Worm (Caenorhabditis elegans) whole organism, L1 larva: ENCODE measurements around the gene Y53F4B.14.

Experiments
- alr-1 ChIP-seq: fragments of 200-800 bp; sonication (Bioruptor generic); optimal IDR thresholded peaks from 2 replicates; lab custom pipeline; 2018; ENCODE audit warnings: borderline replicate concordance, mild to moderate bottlenecking, missing genetic modification characterization, missing compliant biosample characterization
- blmp-1 ChIP-seq: fragments of 150-350 bp; optimal IDR thresholded peaks from 2 replicates; lab custom pipeline; 2014; ENCODE audit warnings: missing biosample characterization, missing genetic modification characterization
- ceh-88 ChIP-seq: fragments of 200-800 bp; sonication (Bioruptor generic); IDR thresholded peaks from 2 replicates; pipeline ENCODE4 v1.3.6; 2022; ENCODE audit warnings: missing genetic modification characterization, missing compliant biosample characterization
- elt-2 ChIP-seq: sonication (generic microtip); optimal IDR thresholded peaks from 2 replicates; lab custom pipeline; 2016; ENCODE audit warnings: missing genetic modification characterization, mild to moderate bottlenecking, inconsistent platforms, missing compliant biosample characterization, missing genetic modification reagents
- fkh-10 ChIP-seq: sonication (generic microtip); optimal IDR thresholded peaks from 2 replicates; lab custom pipeline; 2017; ENCODE audit warnings: missing biosample characterization, missing genetic modification reagents, missing genetic modification characterization
- lin-39 ChIP-seq: fragments of 150-350 bp; optimal IDR thresholded peaks from 2 replicates; lab custom pipeline; 2014; ENCODE audit warnings: missing biosample characterization, missing genetic modification reagents, missing genetic modification characterization
- mab-9 ChIP-seq: fragments of 200-800 bp; sonication (Bioruptor generic); IDR thresholded peaks from 2 replicates; pipeline ENCODE4 v1.3.6; 2022; ENCODE audit warnings: missing genetic modification reagents, missing genetic modification characterization, missing compliant biosample characterization
- nhr-237 ChIP-seq: fragments of 150-350 bp; optimal IDR thresholded peaks from 2 replicates; lab custom pipeline; 2014; ENCODE audit warnings: missing biosample characterization, missing genetic modification characterization
- nhr-28 ChIP-seq: fragments of 150-350 bp; optimal IDR thresholded peaks from 2 replicates; lab custom pipeline; 2014; ENCODE audit warnings: missing biosample characterization, missing genetic modification characterization
- skn-1 ChIP-seq: fragments of 150-350 bp; optimal IDR thresholded peaks from 2 replicates; lab custom pipeline; 2014; ENCODE audit warnings: missing biosample characterization, missing genetic modification characterization
- tbx-2 ChIP-seq: sonication (generic microtip); optimal IDR thresholded peaks from 2 replicates; lab custom pipeline; 2016; ENCODE audit warnings: missing genetic modification characterization, missing compliant biosample characterization
- tlp-1 ChIP-seq: fragments of 150-350 bp; optimal IDR thresholded peaks from 2 replicates; lab custom pipeline; 2014; ENCODE audit warnings: missing biosample characterization, missing genetic modification characterization

- TF ChIP-seq mab-9 (GFP tag; lab: Robert Waterston, UW) (no peak), lin-39 (tag; lab: Kevin White, UChicago) (no peak), ceh-88 (no peak), alr-1 (tag; lab: Kevin White, UChicago) (no peak), nhr-28 (tag; lab: Kevin White, UChicago) (no peak), elt-2 (no peak), tbx-2 (no peak), blmp-1 (tag; lab: Kevin White, UChicago) (no peak), tlp-1 (tag; lab: Kevin White, UChicago) (no peak), skn-1 (tag; lab: Kevin White, UChicago) (no peak), fkh-10 (GFP tag; lab: Kevin White, UChicago) (no peak), nhr-237 (tag; lab: Kevin White, UChicago) (no peak)
These were observed 4.5 kb downstream of the Y53F4B.14 start for ce11 chrII:15042310-15042709.
